Worm (Caenorhabditis elegans) whole organism, early embryonic: Measurements from ENCODE around the gene M03C11.1.

Experiments used
- F13C5.2 ChIP-seq: sonication (generic microtip); optimal IDR thresholded peaks from 2 replicates; lab custom pipeline; 2017; ENCODE audit warnings: mild to moderate bottlenecking, missing genetic modification characterization, inconsistent platforms, missing compliant biosample characterization
- aly-1 ChIP-seq: sonication (generic microtip); optimal IDR thresholded peaks from 2 replicates; lab custom pipeline; 2016; ENCODE audit warnings: missing genetic modification characterization, missing compliant biosample characterization
- ama-1 ChIP-seq: fragments of 150-350 bp; optimal IDR thresholded peaks from 2 replicates; lab custom pipeline; 2014
- ceh-13 ChIP-seq: fragments of 200-800 bp; sonication (Bioruptor generic); optimal IDR thresholded peaks from 2 replicates; lab custom pipeline; 2018; ENCODE audit warnings: mild to moderate bottlenecking, missing genetic modification characterization, missing compliant biosample characterization
- ceh-36 ChIP-seq: sonication (generic microtip); optimal IDR thresholded peaks from 2 replicates; lab custom pipeline; 2016; ENCODE audit warnings: missing genetic modification characterization, inconsistent platforms, missing compliant biosample characterization
- flt-1 ChIP-seq: fragments of 200-800 bp; sonication (Bioruptor generic); IDR thresholded peaks from 2 replicates; pipeline ENCODE4 v1.3.6; 2022; ENCODE audit warnings: missing genetic modification characterization, missing compliant biosample characterization
- hmbx-1 ChIP-seq: sonication (generic microtip); optimal IDR thresholded peaks from 2 replicates; lab custom pipeline; 2016; ENCODE audit warnings: mild to moderate bottlenecking, missing genetic modification characterization, missing compliant biosample characterization
- hmg-4 ChIP-seq: fragments of 200-800 bp; sonication (Bioruptor generic); optimal IDR thresholded peaks from 2 replicates; lab custom pipeline; 2018; ENCODE audit warnings: mild to moderate bottlenecking, missing genetic modification characterization, missing compliant biosample characterization
- hnd-1 ChIP-seq: sonication (generic microtip); optimal IDR thresholded peaks from 2 replicates; lab custom pipeline; 2016; ENCODE audit warnings: missing genetic modification characterization, missing compliant biosample characterization
- sea-1 ChIP-seq: fragments of 200-800 bp; sonication (Bioruptor generic); conservative IDR thresholded peaks from 2 replicates; pipeline ENCODE4 v1.3.6; 2022; ENCODE audit warnings: missing genetic modification characterization, missing compliant biosample characterization
- tbx-11 ChIP-seq: fragments of 200-800 bp; sonication (Bioruptor generic); IDR thresholded peaks from 2 replicates; pipeline ENCODE4 v1.3.6; 2022; ENCODE audit warnings: missing genetic modification characterization, missing compliant biosample characterization
- tbx-37 ChIP-seq: fragments of 200-800 bp; sonication (Bioruptor generic); conservative IDR thresholded peaks from 2 replicates; pipeline ENCODE4 v1.3.6; 2022; ENCODE audit warnings: missing genetic modification reagents, missing genetic modification characterization, missing compliant biosample characterization
- tra-4 ChIP-seq: sonication (generic microtip); optimal IDR thresholded peaks from 2 replicates; lab custom pipeline; 2017; ENCODE audit warnings: missing genetic modification characterization, missing compliant biosample characterization

ce11 chrIII:10379632-10380031 lies 16.3 kb downstream of the M03C11.1 start:
- no peak for TF ChIP-seq aly-1 (tag; lab: Kevin White, UChicago)
- no peak for TF ChIP-seq hmbx-1 (tag; lab: Kevin White, UChicago)
- no peak for TF ChIP-seq ama-1 (lab: Kevin White, UChicago)
- TF ChIP-seq tbx-37 (GFP tag; lab: Robert Waterston, UW): no peak
- no peak for TF ChIP-seq ceh-36 (tag; lab: Kevin White, UChicago)
- no peak for TF ChIP-seq F13C5.2 (tag; lab: Kevin White, UChicago)
- TF ChIP-seq tra-4 (tag; lab: Kevin White, UChicago): no peak
- no peak for TF ChIP-seq hmg-4
- no peak for TF ChIP-seq ceh-13 (GFP tag; lab: Kevin White, UChicago)
- no peak for TF ChIP-seq flt-1 (GFP tag; lab: Robert Waterston, UW)
- no peak for TF ChIP-seq hnd-1 (tag; lab: Kevin White, UChicago)
- TF ChIP-seq sea-1: no peak
- TF ChIP-seq tbx-11 (GFP tag; lab: Robert Waterston, UW): no peak
